Fruit fly (Drosophila melanogaster) whole organism, wandering third instar larva: ENCODE measurements around the gene Tim17b.

Experiments used
- N ChIP-seq: fragments of >200 bp; optimal IDR thresholded peaks from 2 replicates; lab custom pipeline; 2018; ENCODE audit warnings: missing biosample characterization, missing external identifiers, missing genetic modification characterization
- psq ChIP-seq: fragments of 200-800 bp; sonication (Bioruptor generic); optimal IDR thresholded peaks from 3 replicates; lab custom pipeline; 2017; ENCODE audit warnings: missing biosample characterization, mild to moderate bottlenecking, missing genetic modification characterization, moderate library complexity
- woc ChIP-seq: sonication (Bioruptor generic); optimal IDR thresholded peaks from 2 replicates; lab custom pipeline; 2016; ENCODE audit warnings: missing biosample characterization, mild to moderate bottlenecking, missing genetic modification characterization

Tim17b gene

dm6 chr3R:3789607-3790268 lies 55.1 kb downstream of the Tim17b start:
- TF ChIP-seq woc (GFP tag; lab: Kevin White, UChicago), result peak; percentile 37
- no peak for TF ChIP-seq psq (GFP tag; lab: Kevin White, UChicago)
- peak; percentile 57 for TF ChIP-seq N (GFP tag; lab: Kevin White, UChicago)
